Worm (Caenorhabditis elegans) whole organism, late embryonic: Measurements from ENCODE around the gene klo-1.

Source experiments
- ama-1 ChIP-seq: fragments of 150-350 bp; optimal IDR thresholded peaks from 2 replicates; lab custom pipeline; 2014
- ceh-31 ChIP-seq: sonication (generic microtip); optimal IDR thresholded peaks from 2 replicates; lab custom pipeline; 2016; ENCODE audit warnings: missing genetic modification characterization, missing compliant biosample characterization
- ets-4 ChIP-seq: sonication (generic microtip); optimal IDR thresholded peaks from 2 replicates; lab custom pipeline; 2016; ENCODE audit warnings: missing genetic modification characterization, missing compliant biosample characterization
- gmeb-2 ChIP-seq: sonication (generic microtip); optimal IDR thresholded peaks from 2 replicates; lab custom pipeline; 2016; ENCODE audit warnings: missing genetic modification characterization, inconsistent platforms, missing compliant biosample characterization
- hlh-13 ChIP-seq: fragments of 200-800 bp; sonication (Bioruptor generic); optimal IDR thresholded peaks from 2 replicates; lab custom pipeline; 2018; ENCODE audit warnings: mild to moderate bottlenecking, missing genetic modification characterization, missing compliant biosample characterization
- lim-6 ChIP-seq: sonication (generic microtip); optimal IDR thresholded peaks from 2 replicates; lab custom pipeline; 2016; ENCODE audit warnings: missing genetic modification characterization, missing compliant biosample characterization
- nfya-1 ChIP-seq: sonication (generic microtip); optimal IDR thresholded peaks from 2 replicates; lab custom pipeline; 2017; ENCODE audit warnings: missing genetic modification characterization, mild to moderate bottlenecking, missing compliant biosample characterization, antibody characterized with exemption, moderate library complexity
- sox-2 ChIP-seq: fragments of 200-800 bp; sonication (Bioruptor generic); IDR thresholded peaks from 2 replicates; pipeline ENCODE4 v1.3.6; 2022; ENCODE audit warnings: missing genetic modification reagents, missing genetic modification characterization, missing compliant biosample characterization
- tbx-2 ChIP-seq: sonication (generic microtip); optimal IDR thresholded peaks from 2 replicates; lab custom pipeline; 2016; ENCODE audit warnings: missing genetic modification characterization, missing compliant biosample characterization
- unc-42 ChIP-seq: sonication (generic microtip); optimal IDR thresholded peaks from 2 replicates; lab custom pipeline; 2016; ENCODE audit warnings: missing genotype, missing genetic modification characterization, missing compliant biosample characterization
- zip-5 ChIP-seq: sonication (generic microtip); optimal IDR thresholded peaks from 2 replicates; lab custom pipeline; 2016; ENCODE audit warnings: missing genetic modification characterization, missing compliant biosample characterization

DNA sequence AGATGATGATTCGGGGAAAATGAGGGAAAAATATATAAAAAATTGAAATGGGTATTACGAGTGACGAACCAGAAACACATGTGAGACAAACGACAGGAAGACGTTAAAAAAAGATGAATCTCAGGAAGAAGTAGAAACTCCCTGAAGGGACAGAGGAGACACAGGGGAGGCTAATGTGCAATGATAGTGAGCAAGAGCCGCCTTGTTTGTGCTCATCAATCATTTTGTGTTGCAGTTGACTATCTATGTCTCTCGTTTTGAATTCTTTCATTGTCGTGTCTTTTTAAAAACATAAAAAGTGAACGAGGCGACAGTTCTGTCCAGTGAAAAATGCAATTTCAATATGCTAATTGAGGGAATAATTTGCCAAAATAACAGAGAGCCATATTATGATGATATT, 23.1 kb downstream of the klo-1 start:
- TF ChIP-seq tbx-2 (tag; lab: Kevin White, UChicago) (no peak), zip-5 (tag; lab: Kevin White, UChicago) (no peak), ama-1 (lab: Kevin White, UChicago) (no peak), ets-4 (tag; lab: Kevin White, UChicago) (no peak), nfya-1 (no peak), sox-2 (GFP tag; lab: Robert Waterston, UW) (no peak), gmeb-2 (no peak), hlh-13 (GFP tag; lab: Kevin White, UChicago) (no peak), ceh-31 (tag; lab: Kevin White, UChicago) (no peak), unc-42 (no peak), lim-6 (no peak)
